Fruit fly (Drosophila melanogaster) whole organism, wandering third instar larva: Measurements from ENCODE around the gene Spase25.

ENCODE experiments used
- GATAd ChIP-seq: sonication (Bioruptor generic); optimal IDR thresholded peaks from 2 replicates; lab custom pipeline; 2016; ENCODE audit warnings: missing biosample characterization, missing genetic modification characterization
- Sp1 ChIP-seq: fragments of 200-800 bp; sonication (Bioruptor generic); optimal IDR thresholded peaks from 3 replicates; lab custom pipeline; 2019; ENCODE audit warnings: missing biosample characterization, mild to moderate bottlenecking, missing genetic modification characterization, moderate library complexity

DNA sequence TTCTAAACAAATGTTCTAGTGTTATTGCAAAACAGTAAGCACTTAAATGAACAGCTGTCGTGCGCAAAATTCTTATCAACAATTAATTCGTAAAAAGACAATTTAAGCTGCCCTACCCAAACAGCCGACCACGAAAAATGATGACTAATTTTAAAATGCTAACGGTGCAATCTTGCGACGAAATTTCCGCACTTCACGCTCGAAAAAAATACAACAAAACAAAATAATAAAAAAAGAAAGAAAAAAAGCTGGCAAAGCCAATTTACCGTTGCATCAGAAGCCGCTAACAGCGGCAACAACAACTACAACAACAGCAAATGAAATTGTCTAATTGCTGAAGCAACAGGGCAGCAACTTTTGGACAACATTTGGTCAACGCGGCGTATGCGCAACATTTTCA, 18.6 kb downstream of the Spase25 start:
- TF ChIP-seq Sp1 (GFP tag; lab: Kevin White, UChicago) = no peak
- TF ChIP-seq GATAd (GFP tag; lab: Kevin White, UChicago) = no peak
